Fruit fly (Drosophila melanogaster) whole organism, embryonic: Measurements from ENCODE around the gene Mst77F.

Experiments used
- Awh ChIP-seq: fragments of 200-800 bp; sonication (Bioruptor generic); IDR thresholded peaks from 2 replicates; pipeline ENCODE4, ENCODE4 v1.3.6; 2022; ENCODE audit warnings: missing biosample characterization, missing genetic modification characterization
- Blimp-1 ChIP-seq: fragments of 200-800 bp; sonication (Bioruptor generic); optimal IDR thresholded peaks from 3 replicates; lab custom pipeline; 2018; ENCODE audit warnings: missing biosample characterization, missing genetic modification characterization, mild to moderate bottlenecking, moderate library complexity, missing genetic modification reagents
- CG10959 ChIP-seq: fragments of 200-800 bp; sonication (Bioruptor generic); IDR thresholded peaks from 2 replicates; pipeline ENCODE4 v1.3.6; 2022; ENCODE audit warnings: missing biosample characterization, missing genetic modification characterization
- CG11504 ChIP-seq: fragments of 200-800 bp; sonication (Bioruptor generic); optimal IDR thresholded peaks from 3 replicates; lab custom pipeline; 2019; ENCODE audit warnings: missing biosample characterization, mild to moderate bottlenecking, missing genetic modification characterization, moderate library complexity
- CG14014 ChIP-seq: fragments of 200-800 bp; sonication (Bioruptor generic); IDR thresholded peaks from 2 replicates; pipeline ENCODE4 v1.3.6; 2022; ENCODE audit warnings: missing biosample characterization, missing genetic modification characterization
- CG17568 ChIP-seq: fragments of 200-800 bp; sonication (Bioruptor generic); optimal IDR thresholded peaks from 2 replicates; lab custom pipeline; 2018; ENCODE audit warnings: missing biosample characterization, mild to moderate bottlenecking, missing genetic modification characterization, moderate library complexity
- CG17829 ChIP-seq: fragments of 200-800 bp; optimal IDR thresholded peaks from 2 replicates; lab custom pipeline; 2019; ENCODE audit warnings: missing biosample characterization, mild to moderate bottlenecking, missing genetic modification characterization, moderate library complexity
- CG18262 ChIP-seq: fragments of 200-800 bp; optimal IDR thresholded peaks from 3 replicates; lab custom pipeline; 2019; ENCODE audit warnings: missing biosample characterization, mild to moderate bottlenecking, missing genetic modification characterization, moderate library complexity
- CG18599 ChIP-seq: fragments of 200-800 bp; sonication (Bioruptor generic); optimal IDR thresholded peaks from 3 replicates; lab custom pipeline; 2017; ENCODE audit warnings: missing biosample characterization, missing genetic modification characterization, mild to moderate bottlenecking, moderate library complexity, missing genetic modification reagents
- CG5953 ChIP-seq: fragments of 200-800 bp; sonication (Bioruptor generic); IDR thresholded peaks from 2 replicates; pipeline ENCODE4 v1.3.6; 2022; ENCODE audit warnings: missing biosample characterization, missing genetic modification characterization
- CG6689 ChIP-seq: fragments of 200-800 bp; sonication (Bioruptor generic); IDR thresholded peaks from 2 replicates; pipeline ENCODE4 v1.3.6; 2022; ENCODE audit warnings: missing biosample characterization, missing genetic modification characterization
- CG7556 ChIP-seq: fragments of 200-800 bp; sonication (Bioruptor generic); optimal IDR thresholded peaks from 2 replicates; lab custom pipeline; 2017; ENCODE audit warnings: missing biosample characterization, mild to moderate bottlenecking, missing genetic modification characterization
- CG8281 ChIP-seq: fragments of 200-800 bp; sonication (Bioruptor generic); optimal IDR thresholded peaks from 2 replicates; lab custom pipeline; 2018; ENCODE audit warnings: missing biosample characterization, mild to moderate bottlenecking, missing genetic modification characterization, moderate library complexity
- CG8290 ChIP-seq, 3 experiments: fragments of 200-800 bp; sonication (Bioruptor generic); optimal IDR thresholded peaks; 2 replicates each; lab custom pipeline; 2016 to 2019; ENCODE audit warnings: missing biosample characterization in 3 of 3, missing genetic modification characterization in 3 of 3, mild to moderate bottlenecking in 2 of 3, moderate library complexity in 1 of 3
- CG9215 ChIP-seq: fragments of 200-800 bp; sonication (Bioruptor generic); IDR thresholded peaks from 2 replicates; pipeline ENCODE4 v1.3.6; 2022; ENCODE audit warnings: missing biosample characterization, missing genetic modification characterization
- CrebB ChIP-seq: fragments of 200-800 bp; sonication (Bioruptor generic); optimal IDR thresholded peaks from 3 replicates; lab custom pipeline; 2018; ENCODE audit warnings: missing biosample characterization, mild to moderate bottlenecking, missing genetic modification characterization
- Deaf1 ChIP-seq: fragments of 200-800 bp; optimal IDR thresholded peaks from 3 replicates; lab custom pipeline; 2019; ENCODE audit warnings: missing biosample characterization, mild to moderate bottlenecking, missing genetic modification characterization, moderate library complexity
- Dek ChIP-seq: fragments of 200-800 bp; sonication (Bioruptor generic); optimal IDR thresholded peaks from 3 replicates; lab custom pipeline; 2019; ENCODE audit warnings: missing biosample characterization, mild to moderate bottlenecking, missing genetic modification characterization, moderate library complexity
- Fer2 ChIP-seq: fragments of 200-800 bp; sonication (Bioruptor generic); optimal IDR thresholded peaks from 2 replicates; lab custom pipeline; 2018; ENCODE audit warnings: missing biosample characterization, mild to moderate bottlenecking, missing genetic modification characterization, moderate library complexity
- HLH3B ChIP-seq: fragments of 200-800 bp; sonication (Bioruptor generic); IDR thresholded peaks from 2 replicates; pipeline ENCODE4 v1.3.6; 2022; ENCODE audit warnings: missing biosample characterization, missing genetic modification characterization
- Meics ChIP-seq: fragments of 200-800 bp; sonication (Bioruptor generic); optimal IDR thresholded peaks from 2 replicates; lab custom pipeline; 2017; ENCODE audit warnings: missing biosample characterization, mild to moderate bottlenecking, missing genetic modification characterization
- NC2β ChIP-seq: fragments of 200-800 bp; sonication (Bioruptor generic); optimal IDR thresholded peaks from 2 replicates; lab custom pipeline; 2016; ENCODE audit warnings: missing biosample characterization, missing genetic modification characterization
- NFAT ChIP-seq: fragments of 200-800 bp; sonication (Bioruptor generic); IDR thresholded peaks from 2 replicates; pipeline ENCODE4 v1.3.6; 2022; ENCODE audit warnings: missing biosample characterization, missing genetic modification characterization
- Oli ChIP-seq: fragments of 200-800 bp; sonication (Bioruptor generic); optimal IDR thresholded peaks from 2 replicates; lab custom pipeline; 2018; ENCODE audit warnings: missing biosample characterization, mild to moderate bottlenecking, missing genetic modification characterization, moderate library complexity
- Opbp ChIP-seq: fragments of 200-800 bp; sonication (Bioruptor generic); IDR thresholded peaks from 3 replicates; pipeline ENCODE4 v1.3.6; 2022; ENCODE audit warnings: missing biosample characterization, missing genetic modification characterization; ENCODE audit not compliant: partially characterized antibody
- Poxn ChIP-seq: fragments of 200-800 bp; sonication (Bioruptor generic); IDR thresholded peaks from 2 replicates; pipeline ENCODE4 v1.3.6; 2022; ENCODE audit warnings: missing biosample characterization, missing genetic modification characterization
- Sin3A ChIP-seq: fragments of >200 bp; optimal IDR thresholded peaks from 2 replicates; lab custom pipeline; 2018
- Six4 ChIP-seq: fragments of 200-800 bp; sonication (Bioruptor generic); optimal IDR thresholded peaks from 2 replicates; lab custom pipeline; 2016; ENCODE audit warnings: missing biosample characterization, missing genetic modification characterization
- ac ChIP-seq: fragments of 200-800 bp; sonication (Bioruptor generic); optimal IDR thresholded peaks from 3 replicates; lab custom pipeline; 2017; ENCODE audit warnings: missing biosample characterization, mild to moderate bottlenecking, missing genetic modification characterization
- aop ChIP-seq: fragments of 200-800 bp; sonication (Bioruptor generic); IDR thresholded peaks from 2 replicates; pipeline ENCODE4 v1.3.6; 2022; ENCODE audit warnings: missing biosample characterization, missing genetic modification characterization
- dmrt99B ChIP-seq: fragments of 200-800 bp; sonication (Bioruptor generic); optimal IDR thresholded peaks from 2 replicates; lab custom pipeline; 2018; ENCODE audit warnings: missing biosample characterization, mild to moderate bottlenecking, missing genetic modification characterization, moderate library complexity
- fru ChIP-seq: fragments of >200 bp; optimal IDR thresholded peaks from 2 replicates; lab custom pipeline; 2017
- gcm2 ChIP-seq: fragments of 200-800 bp; sonication (Bioruptor generic); optimal IDR thresholded peaks from 2 replicates; lab custom pipeline; 2016; ENCODE audit warnings: missing biosample characterization, missing genetic modification characterization
- gem ChIP-seq: fragments of 200-800 bp; sonication (Bioruptor generic); optimal IDR thresholded peaks from 2 replicates; lab custom pipeline; 2019; ENCODE audit warnings: missing biosample characterization, mild to moderate bottlenecking, missing genetic modification characterization, moderate library complexity
- gro ChIP-seq: fragments of 200-800 bp; sonication (Bioruptor generic); optimal IDR thresholded peaks from 2 replicates; lab custom pipeline; 2016; ENCODE audit warnings: missing biosample characterization, missing genetic modification characterization
- kni ChIP-seq: fragments of 200-800 bp; sonication (Bioruptor generic); optimal IDR thresholded peaks from 3 replicates; lab custom pipeline; 2017; ENCODE audit warnings: mild to moderate bottlenecking, missing biosample characterization, missing genetic modification reagents, missing genetic modification characterization
- lab ChIP-seq: fragments of 200-800 bp; sonication (Bioruptor generic); optimal IDR thresholded peaks from 3 replicates; lab custom pipeline; 2017; ENCODE audit warnings: missing biosample characterization, missing genetic modification characterization, mild to moderate bottlenecking, moderate library complexity, missing genetic modification reagents
- nom ChIP-seq: fragments of 200-800 bp; sonication (Bioruptor generic); optimal IDR thresholded peaks from 2 replicates; lab custom pipeline; 2017; ENCODE audit warnings: missing biosample characterization, missing genetic modification characterization, mild to moderate bottlenecking, moderate library complexity, missing genetic modification reagents
- pho ChIP-seq: fragments of 200-800 bp; sonication (Bioruptor generic); optimal IDR thresholded peaks from 2 replicates; lab custom pipeline; 2016; ENCODE audit warnings: missing biosample characterization, missing genetic modification characterization
- pzg ChIP-seq: fragments of 200-800 bp; sonication (Bioruptor generic); optimal IDR thresholded peaks from 3 replicates; lab custom pipeline; 2018; ENCODE audit warnings: missing biosample characterization, mild to moderate bottlenecking, missing genetic modification characterization, moderate library complexity
- scrt ChIP-seq: fragments of 200-800 bp; sonication (Bioruptor generic); optimal IDR thresholded peaks from 2 replicates; lab custom pipeline; 2018; ENCODE audit warnings: missing biosample characterization, mild to moderate bottlenecking, missing genetic modification characterization, moderate library complexity
- sens-2 ChIP-seq: fragments of 200-800 bp; sonication (Bioruptor generic); IDR thresholded peaks from 2 replicates; pipeline ENCODE4 v1.3.6; 2022; ENCODE audit warnings: missing biosample characterization, missing genetic modification characterization
- seq ChIP-seq: fragments of 200-800 bp; sonication (Bioruptor generic); IDR thresholded peaks from 2 replicates; pipeline ENCODE4 v1.3.6; 2022; ENCODE audit warnings: missing biosample characterization, missing genetic modification characterization
- sisA ChIP-seq: fragments of 200-800 bp; sonication (Bioruptor generic); IDR thresholded peaks from 2 replicates; pipeline ENCODE4 v1.3.6; 2022; ENCODE audit warnings: missing biosample characterization, missing genetic modification characterization
- tin ChIP-seq: fragments of 200-800 bp; sonication (Bioruptor generic); optimal IDR thresholded peaks from 3 replicates; lab custom pipeline; 2016; ENCODE audit warnings: missing biosample characterization, missing genetic modification characterization
- vfl ChIP-seq: fragments of 200-800 bp; sonication (Bioruptor generic); optimal IDR thresholded peaks from 2 replicates; lab custom pipeline; 2016; ENCODE audit warnings: missing biosample characterization, missing genetic modification characterization
- vnd ChIP-seq: fragments of 200-800 bp; sonication (Bioruptor generic); IDR thresholded peaks from 3 replicates; pipeline ENCODE4 v1.3.6; 2022; ENCODE audit warnings: missing biosample characterization, missing genetic modification characterization; ENCODE audit not compliant: partially characterized antibody
- vvl ChIP-seq: fragments of 200-800 bp; sonication (Bioruptor generic); IDR thresholded peaks from 2 replicates; pipeline ENCODE4 v1.3.6; 2022; ENCODE audit warnings: missing biosample characterization, missing genetic modification characterization

Mst77F gene

dm6 chr3L:20784812-20785671 is 32.8 kb downstream of the Mst77F start (continued):
- TF ChIP-seq Fer2, result peak; percentile 32
- TF ChIP-seq gem, result peak; percentile 58
- no peak for TF ChIP-seq Blimp-1 (GFP tag; lab: Kevin White, UChicago)
- TF ChIP-seq CG18262 (tag; lab: Kevin White, UChicago), result peak; percentile 67
- TF ChIP-seq CG14014 (GFP tag; lab: Robert Waterston, UW), result peak; percentile 26; the same call in 1 of the 2 replicates
- no peak for TF ChIP-seq ac
- TF ChIP-seq CG18599, result peak; percentile 40
- peak; percentile 68 for TF ChIP-seq vvl
- TF ChIP-seq Opbp (GFP tag; lab: Robert Waterston, UW), result peak; percentile 68; the same call in 2 of the 3 replicates
- TF ChIP-seq scrt (GFP tag; lab: Kevin White, UChicago), result peak; percentile 37
- peak; percentile 48 for TF ChIP-seq NC2β
- peak; percentile 18 for TF ChIP-seq Six4 (GFP tag; lab: Kevin White, UChicago)
- TF ChIP-seq CG9215 (GFP tag; lab: Robert Waterston, UW), result no peak
- TF ChIP-seq CG10959 (GFP tag; lab: Robert Waterston, UW), result 0 out of 2 replicates have a peak, but pooled peaks have one; percentile 25
- peak; percentile 12 for TF ChIP-seq pzg (GFP tag; lab: Kevin White, UChicago)
- no peak for TF ChIP-seq CG5953 (GFP tag; lab: Robert Waterston, UW)
- TF ChIP-seq HLH3B (GFP tag; lab: Robert Waterston, UW), result no peak
- TF ChIP-seq Poxn (GFP tag; lab: Robert Waterston, UW), result no peak
- TF ChIP-seq Oli (tag; lab: Kevin White, UChicago), result peak; percentile 59
- TF ChIP-seq CG17568 (GFP tag; lab: Kevin White, UChicago), result no peak
- TF ChIP-seq tin (GFP tag; lab: Kevin White, UChicago), result no peak
- no peak for TF ChIP-seq CG6689 (GFP tag; lab: Robert Waterston, UW)
- peak; percentile 70 for TF ChIP-seq lab (GFP tag; lab: Kevin White, UChicago)
- peak; percentile 0 for TF ChIP-seq CG8281 (tag; lab: Kevin White, UChicago)
- no peak for TF ChIP-seq fru (lab: Kevin White, UChicago)
- peak; percentile 41; the same call in 1 of the 2 replicates for TF ChIP-seq seq (GFP tag; lab: Robert Waterston, UW)
- 0 out of 3 replicates have a peak, but pooled peaks have one; percentile 31 for TF ChIP-seq vnd
- peak; percentile 37 for TF ChIP-seq dmrt99B (tag; lab: Kevin White, UChicago)
- TF ChIP-seq CG8290 (GFP tag; optimal IDR thresholded peaks at IDR 0.05; lab: Kevin White, UChicago), result peak; percentile 27
- peak in 1 of 2 experiments; percentile 12 for TF ChIP-seq CG8290 (tag; optimal IDR thresholded peaks at IDR 0.05; lab: Kevin White, UChicago)
- TF ChIP-seq sens-2 (GFP tag; lab: Robert Waterston, UW), result peak; percentile 35; the same call in 1 of the 2 replicates
- no peak for TF ChIP-seq sisA (GFP tag; lab: Robert Waterston, UW)
- TF ChIP-seq CG7556 (GFP tag; lab: Kevin White, UChicago), result peak; percentile 55
- TF ChIP-seq vfl (GFP tag; lab: Kevin White, UChicago), result no peak
- TF ChIP-seq Deaf1 (tag; lab: Kevin White, UChicago), result peak; percentile 35
- TF ChIP-seq CG11504 (tag; lab: Kevin White, UChicago), result peak; percentile 61
- TF ChIP-seq nom (GFP tag; lab: Kevin White, UChicago), result peak; percentile 40
- TF ChIP-seq Sin3A (lab: Kevin White, UChicago), result no peak
- TF ChIP-seq gcm2, result no peak
- peak; percentile 44 for TF ChIP-seq pho (GFP tag; lab: Kevin White, UChicago)
- peak; percentile 28 for TF ChIP-seq gro
- TF ChIP-seq Awh (GFP tag; lab: Robert Waterston, UW), result no peak
- peak; percentile 27 for TF ChIP-seq CG17829 (tag; lab: Kevin White, UChicago)
- TF ChIP-seq NFAT (GFP tag; lab: Robert Waterston, UW), result 0 out of 2 replicates have a peak, but pooled peaks have one; percentile 36
- peak; percentile 67 for TF ChIP-seq Dek (tag; lab: Kevin White, UChicago)
- TF ChIP-seq CrebB (tag; lab: Kevin White, UChicago), result no peak
- no peak for TF ChIP-seq aop
- peak; percentile 57 for TF ChIP-seq Meics
- peak; percentile 89 for TF ChIP-seq kni (GFP tag; lab: Kevin White, UChicago)
